Fruit fly (Drosophila melanogaster): ENCODE measurements around the gene CG6425.

DNA sequence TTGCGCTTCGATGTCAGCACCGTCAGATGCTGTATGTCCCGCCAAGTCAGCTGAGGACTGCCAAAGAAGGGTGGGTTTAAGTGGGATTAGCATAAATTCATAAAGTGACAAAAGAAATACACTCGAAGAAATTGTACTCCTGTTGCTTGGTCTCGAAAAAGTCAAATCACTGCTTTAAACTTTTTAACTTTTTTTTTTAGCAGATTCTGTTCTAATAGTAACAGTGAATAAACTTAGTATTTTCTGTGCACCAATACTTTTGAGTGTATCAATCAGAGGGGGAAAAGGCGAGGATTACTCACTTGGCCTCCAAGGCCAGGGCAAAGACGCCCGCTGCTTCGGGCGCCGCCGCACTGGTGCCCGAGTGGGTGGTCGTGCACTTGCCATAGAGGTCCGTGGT is 17.1 kb downstream of the CG6425 start:
- TF ChIP-seq Hr83 (GFP tag; optimal IDR thresholded peaks at IDR 0.05; ENCODE audit: poor library complexity, severe bottlenecking) (no peak), CrebA (GFP tag; optimal IDR thresholded peaks at IDR 0.05; ENCODE audit: borderline replicate concordance) (no peak), Rel (GFP tag; optimal IDR thresholded peaks at IDR 0.05) (no peak), Rel (tag; optimal IDR thresholded peaks at IDR 0.05) (no peak), Abd-B (GFP tag; optimal IDR thresholded peaks at IDR 0.05) (no peak), psq (GFP tag; optimal IDR thresholded peaks at IDR 0.05) (no peak), OdsH (GFP tag; optimal IDR thresholded peaks at IDR 0.05) (no peak), Vsx2 (GFP tag; optimal IDR thresholded peaks at IDR 0.05; ENCODE audit: partially characterized antibody) (no peak)
